Fruit fly (Drosophila melanogaster): ENCODE measurements around the gene CG7565.
A peak's percentile ranks its signal among the peaks of the same experiment; 100 is the strongest.

Gene CG7565

dm6 chr3L:8059627-8060166, 31.9 kb downstream of the CG7565 start:
- TF ChIP-seq N (GFP tag; optimal IDR thresholded peaks at IDR 0.05) (no peak), Jra (GFP tag; optimal IDR thresholded peaks at IDR 0.05) (no peak), tai (GFP tag; optimal IDR thresholded peaks at IDR 0.05) (no peak), sv (GFP tag; optimal IDR thresholded peaks at IDR 0.05) (no peak), Myc (optimal IDR thresholded peaks at IDR 0.05) (no peak), brk (GFP tag; optimal IDR thresholded peaks at IDR 0.05) (no peak), foxo (GFP tag; optimal IDR thresholded peaks at IDR 0.05) (no peak), GATAd (GFP tag; optimal IDR thresholded peaks at IDR 0.05) (no peak), h (GFP tag; optimal IDR thresholded peaks at IDR 0.05) (no peak), CG32264 (GFP tag; optimal IDR thresholded peaks at IDR 0.05) (no peak), Abd-B (GFP tag; optimal IDR thresholded peaks at IDR 0.05) (no peak), dl (GFP tag; optimal IDR thresholded peaks at IDR 0.05; ENCODE audit: insufficient read depth in 1 of 2, partially characterized antibody in 2 of 2) (no peak), dsf (GFP tag; optimal IDR thresholded peaks at IDR 0.05; ENCODE audit: borderline replicate concordance) (no peak)

DNA sequence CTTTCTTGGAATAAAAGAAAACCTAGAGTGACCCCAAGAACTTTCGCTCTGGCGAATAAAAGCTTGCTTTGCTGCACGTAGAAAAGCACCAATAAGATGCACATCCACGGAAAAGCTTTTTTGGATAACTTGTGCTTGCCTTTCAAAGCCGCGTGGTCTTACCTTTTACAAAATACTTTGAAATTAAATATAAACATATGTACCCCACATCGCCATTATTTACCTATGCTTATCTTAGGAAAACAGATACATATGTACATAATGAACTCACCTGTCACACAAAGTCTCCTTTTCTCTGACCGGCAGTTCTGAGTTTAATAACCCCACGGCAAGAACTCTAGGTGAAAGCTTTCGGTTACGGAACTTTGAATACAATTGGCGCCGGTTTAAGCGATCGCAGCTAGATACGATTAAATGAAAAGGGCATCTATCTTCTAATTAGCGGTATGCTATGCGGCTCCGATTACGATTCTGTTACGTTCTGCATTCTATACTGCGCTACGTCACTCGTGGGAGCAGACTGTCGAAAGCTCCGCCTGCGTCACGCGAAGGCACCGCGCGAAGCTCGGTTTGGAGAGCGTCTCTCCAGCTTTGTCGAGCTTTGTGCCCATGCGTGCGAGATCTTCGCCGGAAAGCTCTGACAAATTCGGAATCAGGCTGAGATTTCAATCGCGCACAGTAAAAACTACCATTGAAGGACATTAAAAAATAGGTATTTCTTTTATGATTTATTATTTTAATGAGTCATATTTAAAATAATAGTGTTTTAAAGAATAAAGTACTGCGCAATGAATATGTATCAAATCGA, 33.2 kb downstream of the CG7565 start, which contains the start of gene bip1:
bip1 (minus strand) TSS at position 524 of the 808 bp plus-strand sequence.
- TF ChIP-seq woc (GFP tag; optimal IDR thresholded peaks at IDR 0.05): no peak
- peak; percentile 12 for TF ChIP-seq OdsH (GFP tag; optimal IDR thresholded peaks at IDR 0.05)
- peak; percentile 48 for TF ChIP-seq sage (GFP tag; optimal IDR thresholded peaks at IDR 0.05)
- TF ChIP-seq dsf (GFP tag; optimal IDR thresholded peaks at IDR 0.05; ENCODE audit: borderline replicate concordance): no peak
- peak; percentile 53 for TF ChIP-seq brk (GFP tag; optimal IDR thresholded peaks at IDR 0.05)
- TF ChIP-seq psq (GFP tag; optimal IDR thresholded peaks at IDR 0.05): no peak
- TF ChIP-seq pan (optimal IDR thresholded peaks at IDR 0.05): no peak
- peak; percentile 10 for TF ChIP-seq fru (GFP tag; optimal IDR thresholded peaks at IDR 0.05)
- peak; percentile 9 for TF ChIP-seq Hnf4 (GFP tag; optimal IDR thresholded peaks at IDR 0.05)
- no peak for TF ChIP-seq rgr (GFP tag; optimal IDR thresholded peaks at IDR 0.05)
- no peak for TF ChIP-seq jim (GFP tag; optimal IDR thresholded peaks at IDR 0.05)
- TF ChIP-seq Dfd (GFP tag; optimal IDR thresholded peaks at IDR 0.05): no peak
- peak; percentile 35 for TF ChIP-seq HLH106 (tag; optimal IDR thresholded peaks at IDR 0.05)
- no peak for TF ChIP-seq dmrt93B (GFP tag; optimal IDR thresholded peaks at IDR 0.05)
- no peak for TF ChIP-seq Mio (GFP tag; optimal IDR thresholded peaks at IDR 0.05)
- no peak for TF ChIP-seq Jra (GFP tag; optimal IDR thresholded peaks at IDR 0.05)
- TF ChIP-seq Vsx2 (GFP tag; optimal IDR thresholded peaks at IDR 0.05; ENCODE audit: partially characterized antibody): no peak
- no peak for TF ChIP-seq N (GFP tag; optimal IDR thresholded peaks at IDR 0.05)
- no peak for TF ChIP-seq Hr83 (GFP tag; optimal IDR thresholded peaks at IDR 0.05; ENCODE audit: poor library complexity, severe bottlenecking)
- peak in 1 of 2 experiments; percentile 16 for TF ChIP-seq foxo (GFP tag; optimal IDR thresholded peaks at IDR 0.05)
- no peak for TF ChIP-seq Dif (GFP tag; optimal IDR thresholded peaks at IDR 0.05; ENCODE audit: partially characterized antibody)
- peak; percentile 11 for TF ChIP-seq CrebA (GFP tag; optimal IDR thresholded peaks at IDR 0.05; ENCODE audit: borderline replicate concordance)

DNA sequence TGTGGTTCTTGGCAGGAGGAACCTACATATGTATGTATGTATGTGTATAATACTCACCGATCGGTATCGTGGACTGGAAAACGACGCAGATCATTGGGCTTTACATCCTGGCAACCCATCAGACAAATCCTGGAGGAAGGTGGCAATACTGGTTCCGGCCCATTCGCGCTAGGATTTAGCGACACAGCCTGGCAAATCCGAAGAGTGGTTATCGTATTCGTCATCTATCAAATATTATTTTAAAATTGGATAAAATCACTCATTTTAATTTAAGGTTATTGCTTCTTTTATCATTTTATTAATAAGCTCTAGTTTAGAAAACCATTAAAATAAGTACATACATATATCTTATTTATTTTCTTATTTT, 33.8 kb downstream of the CG7565 start:
- TF ChIP-seq Hr78 (GFP tag; optimal IDR thresholded peaks at IDR 0.05): no peak
- no peak for TF ChIP-seq Dif (GFP tag; optimal IDR thresholded peaks at IDR 0.05; ENCODE audit: partially characterized antibody)
- peak; percentile 31 for TF ChIP-seq fru (GFP tag; optimal IDR thresholded peaks at IDR 0.05)
- TF ChIP-seq HLH106 (tag; optimal IDR thresholded peaks at IDR 0.05): peak; percentile 51
- peak; percentile 37 for TF ChIP-seq sage (GFP tag; optimal IDR thresholded peaks at IDR 0.05)
- peak; percentile 1 for TF ChIP-seq rgr (GFP tag; optimal IDR thresholded peaks at IDR 0.05)
- TF ChIP-seq GATAd (GFP tag; optimal IDR thresholded peaks at IDR 0.05): no peak
- TF ChIP-seq Mio (GFP tag; optimal IDR thresholded peaks at IDR 0.05): no peak
- no peak for TF ChIP-seq Vsx2 (GFP tag; optimal IDR thresholded peaks at IDR 0.05; ENCODE audit: partially characterized antibody)
- TF ChIP-seq psq (GFP tag; optimal IDR thresholded peaks at IDR 0.05): no peak
- peak; percentile 25 for TF ChIP-seq OdsH (GFP tag; optimal IDR thresholded peaks at IDR 0.05)
- TF ChIP-seq dsf (GFP tag; optimal IDR thresholded peaks at IDR 0.05; ENCODE audit: borderline replicate concordance): no peak
- no peak for TF ChIP-seq tai (GFP tag; optimal IDR thresholded peaks at IDR 0.05)
- peak; percentile 2 for TF ChIP-seq ey (GFP tag; optimal IDR thresholded peaks at IDR 0.05)
- TF ChIP-seq br (GFP tag; optimal IDR thresholded peaks at IDR 0.05): peak; percentile 25
- TF ChIP-seq dmrt93B (GFP tag; optimal IDR thresholded peaks at IDR 0.05): no peak
- TF ChIP-seq foxo (GFP tag; optimal IDR thresholded peaks at IDR 0.05): peak in 1 of 2 experiments; percentile 43
- peak; percentile 15 for TF ChIP-seq Rel (GFP tag; optimal IDR thresholded peaks at IDR 0.05)
- TF ChIP-seq Rel (tag; optimal IDR thresholded peaks at IDR 0.05): no peak
- peak; percentile 13 for TF ChIP-seq Sp1 (GFP tag; optimal IDR thresholded peaks at IDR 0.05)

Data from whole organism, wandering third instar larva.